Fruit fly (Drosophila melanogaster): ENCODE measurements around the gene ScpX.

The ScpX gene

dm6 chr2L:18808754-18809329, 22.2 kb upstream of the ScpX start:
- TF ChIP-seq jim (GFP tag; optimal IDR thresholded peaks at IDR 0.05) (no peak), Rel (GFP tag; optimal IDR thresholded peaks at IDR 0.05) (no peak), Rel (tag; optimal IDR thresholded peaks at IDR 0.05) (no peak), ey (GFP tag; optimal IDR thresholded peaks at IDR 0.05) (no peak), Sp1 (GFP tag; optimal IDR thresholded peaks at IDR 0.05) (no peak), foxo (GFP tag; optimal IDR thresholded peaks at IDR 0.05) (no peak), Hr78 (GFP tag; optimal IDR thresholded peaks at IDR 0.05) (no peak), psq (GFP tag; optimal IDR thresholded peaks at IDR 0.05) (no peak), CrebA (GFP tag; optimal IDR thresholded peaks at IDR 0.05; ENCODE audit: borderline replicate concordance) (no peak), woc (GFP tag; optimal IDR thresholded peaks at IDR 0.05) (no peak), GATAd (GFP tag; optimal IDR thresholded peaks at IDR 0.05) (no peak), Hr83 (GFP tag; optimal IDR thresholded peaks at IDR 0.05; ENCODE audit: poor library complexity, severe bottlenecking) (no peak), Dif (GFP tag; optimal IDR thresholded peaks at IDR 0.05; ENCODE audit: partially characterized antibody) (no peak), HLH106 (tag; optimal IDR thresholded peaks at IDR 0.05) (no peak), dsf (GFP tag; optimal IDR thresholded peaks at IDR 0.05; ENCODE audit: borderline replicate concordance) (no peak), brk (GFP tag; optimal IDR thresholded peaks at IDR 0.05) (no peak), Mio (GFP tag; optimal IDR thresholded peaks at IDR 0.05) (no peak), lola (GFP tag; optimal IDR thresholded peaks at IDR 0.05) (no peak), Myc (optimal IDR thresholded peaks at IDR 0.05) (no peak), sage (GFP tag; optimal IDR thresholded peaks at IDR 0.05) (no peak)

- TF ChIP-seq rgr (GFP tag; optimal IDR thresholded peaks at IDR 0.05) (no peak), usp (GFP tag; optimal IDR thresholded peaks at IDR 0.05) (no peak), dsf (GFP tag; optimal IDR thresholded peaks at IDR 0.05; ENCODE audit: borderline replicate concordance) (no peak), Abd-B (GFP tag; optimal IDR thresholded peaks at IDR 0.05) (no peak), tai (GFP tag; optimal IDR thresholded peaks at IDR 0.05) (no peak), Rel (GFP tag; optimal IDR thresholded peaks at IDR 0.05) (no peak), Rel (tag; optimal IDR thresholded peaks at IDR 0.05) (no peak), psq (GFP tag; optimal IDR thresholded peaks at IDR 0.05) (no peak), dl (GFP tag; optimal IDR thresholded peaks at IDR 0.05; ENCODE audit: insufficient read depth in 1 of 2, partially characterized antibody in 2 of 2) (no peak), sv (GFP tag; optimal IDR thresholded peaks at IDR 0.05) (no peak), CG32264 (GFP tag; optimal IDR thresholded peaks at IDR 0.05) (no peak), lola (GFP tag; optimal IDR thresholded peaks at IDR 0.05) (no peak), CrebA (GFP tag; optimal IDR thresholded peaks at IDR 0.05; ENCODE audit: borderline replicate concordance) (no peak), ey (GFP tag; optimal IDR thresholded peaks at IDR 0.05) (no peak), Hr83 (GFP tag; optimal IDR thresholded peaks at IDR 0.05; ENCODE audit: poor library complexity, severe bottlenecking) (no peak), Mio (GFP tag; optimal IDR thresholded peaks at IDR 0.05) (no peak), HLH106 (tag; optimal IDR thresholded peaks at IDR 0.05) (no peak), sage (GFP tag; optimal IDR thresholded peaks at IDR 0.05) (no peak), CG9705 (GFP tag; optimal IDR thresholded peaks at IDR 0.05) (no peak), h (GFP tag; optimal IDR thresholded peaks at IDR 0.05) (no peak)
Observed at dm6 chr2L:18809486-18809885, 21.5 kb upstream of the ScpX start.

- TF ChIP-seq Rel (GFP tag; optimal IDR thresholded peaks at IDR 0.05) = no peak
- no peak for TF ChIP-seq Rel (tag; optimal IDR thresholded peaks at IDR 0.05)
- TF ChIP-seq HLH106 (tag; optimal IDR thresholded peaks at IDR 0.05) = peak; percentile 41
- peak; percentile 34 for TF ChIP-seq pan (optimal IDR thresholded peaks at IDR 0.05)
- TF ChIP-seq Dif (GFP tag; optimal IDR thresholded peaks at IDR 0.05; ENCODE audit: partially characterized antibody) = peak; percentile 2
- TF ChIP-seq Sp1 (GFP tag; optimal IDR thresholded peaks at IDR 0.05) = peak; percentile 27
Observed at dm6 chr2L:18810960-18811642, 19.9 kb upstream of the ScpX start, which contains the start of the genes CG10570 and CG42502. TSS of gene CG10570 (minus strand) at chr2L:18811252. TSS of gene CG42502 (minus strand) at chr2L:18811252.

dm6 chr2L:18812348-18812747, 18.7 kb upstream of the ScpX start, which contains the start of the genes CG17325 and CG42305:
TSS of gene CG17325 (plus strand) at chr2L:18812648.
TSS of gene CG42305 (plus strand) at chr2L:18812648.
- no peak for TF ChIP-seq ey (GFP tag; optimal IDR thresholded peaks at IDR 0.05)
- no peak for TF ChIP-seq Hr83 (GFP tag; optimal IDR thresholded peaks at IDR 0.05; ENCODE audit: poor library complexity, severe bottlenecking)
- no peak for TF ChIP-seq GATAd (GFP tag; optimal IDR thresholded peaks at IDR 0.05)
- no peak for TF ChIP-seq br (GFP tag; optimal IDR thresholded peaks at IDR 0.05)
- TF ChIP-seq foxo (GFP tag; optimal IDR thresholded peaks at IDR 0.05) = no peak
- no peak for TF ChIP-seq Myc (optimal IDR thresholded peaks at IDR 0.05)
- no peak for TF ChIP-seq dmrt93B (GFP tag; optimal IDR thresholded peaks at IDR 0.05)
- no peak for TF ChIP-seq lola (GFP tag; optimal IDR thresholded peaks at IDR 0.05)
- TF ChIP-seq pan (optimal IDR thresholded peaks at IDR 0.05) = no peak
- no peak for TF ChIP-seq Rel (GFP tag; optimal IDR thresholded peaks at IDR 0.05)
- no peak for TF ChIP-seq Rel (tag; optimal IDR thresholded peaks at IDR 0.05)
- no peak for TF ChIP-seq CG32264 (GFP tag; optimal IDR thresholded peaks at IDR 0.05)
- TF ChIP-seq woc (GFP tag; optimal IDR thresholded peaks at IDR 0.05) = no peak

Data from whole organism, wandering third instar larva.